Fruit fly (Drosophila melanogaster): ENCODE results near the gene ChAT.
A peak's percentile ranks its signal among the peaks of the same experiment; 100 is the strongest.

The ChAT gene

dm6 chr3R:18705150-18705549, at the start of gene ChAT, which contains the start of gene VAChT:
Gene ChAT, plus strand, starts transcription at chr3R:18705501.
Gene VAChT, plus strand, starts transcription at chr3R:18705501.
- TF ChIP-seq Pif1A (GFP tag; optimal IDR thresholded peaks at IDR 0.05) (no peak), CG10348 (GFP tag; IDR thresholded peaks at IDR 0.05) (no peak)

dm6 chr3R:18658380-18658944, 46.8 kb upstream of the ChAT start:
- no peak for TF ChIP-seq Snoo (tag; optimal IDR thresholded peaks at IDR 0.05)
- TF ChIP-seq fd96Ca (GFP tag; IDR thresholded peaks at IDR 0.05): no peak
- peak; percentile 98 for TF ChIP-seq EcR (GFP tag; optimal IDR thresholded peaks at IDR 0.05)
- no peak for TF ChIP-seq CG32121 (GFP tag; IDR thresholded peaks at IDR 0.05)
- no peak for TF ChIP-seq CG9948 (tag; optimal IDR thresholded peaks at IDR 0.05)

- no peak for TF ChIP-seq fd96Ca (GFP tag; IDR thresholded peaks at IDR 0.05)
- peak; percentile 76 for TF ChIP-seq CG32121 (GFP tag; IDR thresholded peaks at IDR 0.05)
- TF ChIP-seq CG14655 (GFP tag; optimal IDR thresholded peaks at IDR 0.05): no peak
- no peak for TF ChIP-seq Pif1A (GFP tag; optimal IDR thresholded peaks at IDR 0.05)
- peak; percentile 54; the same call in 1 of the 2 replicates for TF ChIP-seq rn (GFP tag; IDR thresholded peaks at IDR 0.05)
- TF ChIP-seq CG15710 (tag; optimal IDR thresholded peaks at IDR 0.05): peak; percentile 77
- TF ChIP-seq CG4496 (GFP tag; IDR thresholded peaks at IDR 0.05): peak; percentile 83
- TF ChIP-seq CG8159 (tag; optimal IDR thresholded peaks at IDR 0.05): peak; percentile 75
- peak; percentile 2 for TF ChIP-seq gl (tag; optimal IDR thresholded peaks at IDR 0.05)
- TF ChIP-seq CG17806 (tag; optimal IDR thresholded peaks at IDR 0.05): peak; percentile 76
- peak; percentile 61 for TF ChIP-seq CG9948 (tag; optimal IDR thresholded peaks at IDR 0.05)
- TF ChIP-seq Ets98B (GFP tag; IDR thresholded peaks at IDR 0.05): peak; percentile 76
- TF ChIP-seq CG13204 (GFP tag; optimal IDR thresholded peaks at IDR 0.05): no peak
- peak; percentile 65 for TF ChIP-seq CG8301 (tag; optimal IDR thresholded peaks at IDR 0.05)
- peak; percentile 84 for TF ChIP-seq EcR (GFP tag; optimal IDR thresholded peaks at IDR 0.05)
- TF ChIP-seq CG12605 (GFP tag; IDR thresholded peaks at IDR 0.05): no peak
- TF ChIP-seq CG34367 (tag; optimal IDR thresholded peaks at IDR 0.05): peak; percentile 57
- TF ChIP-seq D1 (tag; optimal IDR thresholded peaks at IDR 0.05): no peak
- TF ChIP-seq CG10348 (GFP tag; IDR thresholded peaks at IDR 0.05): peak; percentile 50; the same call in 1 of the 2 replicates
- peak; percentile 71 for TF ChIP-seq Snoo (tag; optimal IDR thresholded peaks at IDR 0.05)
Observed at dm6 chr3R:18658945-18659642, 46.2 kb upstream of the ChAT start, which contains the start of the genes CG31224 and CstF64. Gene CG31224, minus strand, starts transcription at chr3R:18659309. Gene CstF64, plus strand, starts transcription at chr3R:18659618.

dm6 chr3R:18663525-18663924, 41.8 kb upstream of the ChAT start, which contains the start of the genes Cpsf73 and Gos28:
Gene Cpsf73, minus strand, starts transcription at chr3R:18663552.
Gene Gos28, plus strand, starts transcription at chr3R:18663738.
- TF ChIP-seq Ets98B (GFP tag; IDR thresholded peaks at IDR 0.05) (no peak), EcR (GFP tag; optimal IDR thresholded peaks at IDR 0.05) (peak; percentile 40), CG9948 (tag; optimal IDR thresholded peaks at IDR 0.05) (no peak), Pif1A (GFP tag; optimal IDR thresholded peaks at IDR 0.05) (no peak), D1 (tag; optimal IDR thresholded peaks at IDR 0.05) (no peak), CG12605 (GFP tag; IDR thresholded peaks at IDR 0.05) (no peak), Snoo (tag; optimal IDR thresholded peaks at IDR 0.05) (no peak), fd96Ca (GFP tag; IDR thresholded peaks at IDR 0.05) (no peak), CG13204 (GFP tag; optimal IDR thresholded peaks at IDR 0.05) (no peak), CG32121 (GFP tag; IDR thresholded peaks at IDR 0.05) (no peak), CG14655 (GFP tag; optimal IDR thresholded peaks at IDR 0.05) (no peak), CG8159 (tag; optimal IDR thresholded peaks at IDR 0.05) (no peak), CG15710 (tag; optimal IDR thresholded peaks at IDR 0.05) (peak; percentile 3), CG34367 (tag; optimal IDR thresholded peaks at IDR 0.05) (no peak), CG8301 (tag; optimal IDR thresholded peaks at IDR 0.05) (no peak), CG17806 (tag; optimal IDR thresholded peaks at IDR 0.05) (no peak), CG4496 (GFP tag; IDR thresholded peaks at IDR 0.05) (0 out of 3 replicates have a peak, but pooled peaks have one; percentile 30), Pif1B (GFP tag; optimal IDR thresholded peaks at IDR 0.05) (no peak), gl (tag; optimal IDR thresholded peaks at IDR 0.05) (no peak), CG10348 (GFP tag; IDR thresholded peaks at IDR 0.05) (no peak), rn (GFP tag; IDR thresholded peaks at IDR 0.05) (no peak)

DNA sequence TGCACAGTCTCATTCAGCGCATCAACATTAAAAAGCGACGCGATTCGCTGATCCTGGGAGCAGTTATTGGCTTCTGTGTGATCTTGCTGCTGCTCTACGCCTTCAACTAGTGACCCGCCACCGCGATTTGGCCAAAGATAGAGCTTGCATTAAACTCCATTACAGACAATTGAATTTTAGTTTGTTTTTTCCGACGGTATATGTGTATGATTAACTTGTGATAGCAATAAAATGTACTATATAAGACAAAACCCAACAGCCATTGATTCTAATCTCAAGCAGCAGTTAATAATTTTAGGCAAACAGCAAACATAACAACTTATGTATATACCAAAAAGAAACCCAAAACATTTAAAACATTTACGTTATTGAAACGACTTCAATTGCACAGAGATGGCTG, 40.2 kb upstream of the ChAT start, which contains the start of gene CG31231:
CG31231 (plus strand) TSS at position 301 of the 400 bp plus-strand sequence.
- TF ChIP-seq CG14655 (GFP tag; optimal IDR thresholded peaks at IDR 0.05) (no peak), CG32121 (GFP tag; IDR thresholded peaks at IDR 0.05) (no peak), CG8301 (tag; optimal IDR thresholded peaks at IDR 0.05) (no peak), Pif1B (GFP tag; optimal IDR thresholded peaks at IDR 0.05) (no peak), CG10348 (GFP tag; IDR thresholded peaks at IDR 0.05) (no peak), CG4496 (GFP tag; IDR thresholded peaks at IDR 0.05) (no peak), fd96Ca (GFP tag; IDR thresholded peaks at IDR 0.05) (no peak), CG17806 (tag; optimal IDR thresholded peaks at IDR 0.05) (no peak), CG12605 (GFP tag; IDR thresholded peaks at IDR 0.05) (no peak), gl (tag; optimal IDR thresholded peaks at IDR 0.05) (no peak), CG9948 (tag; optimal IDR thresholded peaks at IDR 0.05) (no peak), CG8159 (tag; optimal IDR thresholded peaks at IDR 0.05) (no peak)

All from whole organism, pupa.